Fruit fly (Drosophila melanogaster): ENCODE results near the gene Cdk12.

Cdk12 gene

DNA sequence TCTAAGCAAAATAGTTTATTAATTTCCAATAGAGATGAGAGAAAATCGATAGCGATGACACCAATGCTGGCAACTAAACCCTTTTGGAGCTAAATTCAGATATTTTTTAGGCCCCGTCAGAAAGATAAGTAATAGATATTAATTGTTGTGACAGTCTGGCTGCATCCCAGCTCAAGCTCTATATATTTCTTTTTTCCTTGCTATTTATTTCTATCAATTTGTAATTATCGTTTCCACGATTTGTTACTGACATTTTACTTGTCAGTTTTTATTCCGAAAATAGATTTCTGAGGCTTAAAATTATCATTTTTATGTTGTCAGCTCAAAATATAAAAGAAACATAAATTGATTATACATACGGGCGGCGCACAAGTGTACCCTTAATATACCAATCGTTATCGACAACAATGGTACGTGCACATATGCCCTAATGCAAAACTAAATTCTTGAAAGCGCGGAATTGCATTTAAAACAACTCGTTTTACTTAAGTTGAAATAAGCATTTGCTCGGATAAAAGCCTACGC is 52.8 kb downstream of the Cdk12 start, which contains the start of the genes CRIF and SMC5 (continued):
- no peak for TF ChIP-seq CG2678 (tag; optimal IDR thresholded peaks at IDR 0.05)
- TF ChIP-seq CG1529 (GFP tag; optimal IDR thresholded peaks at IDR 0.05): no peak
- TF ChIP-seq CG1792 (GFP tag; optimal IDR thresholded peaks at IDR 0.05): no peak
- TF ChIP-seq fu2 (GFP tag; optimal IDR thresholded peaks at IDR 0.05): peak; percentile 17
- TF ChIP-seq CG18764 (GFP tag; optimal IDR thresholded peaks at IDR 0.05): peak; percentile 99
- TF ChIP-seq Blimp-1 (GFP tag; optimal IDR thresholded peaks at IDR 0.05): no peak
- peak; percentile 67 for TF ChIP-seq az2 (GFP tag; optimal IDR thresholded peaks at IDR 0.05)
- 0 out of 4 replicates have a peak, but pooled peaks have one; percentile 51 for TF ChIP-seq Dll (GFP tag; IDR thresholded peaks at IDR 0.05; ENCODE audit: partially characterized antibody)
- TF ChIP-seq fd3F (GFP tag; optimal IDR thresholded peaks at IDR 0.05): peak; percentile 54
- TF ChIP-seq tgo (GFP tag; IDR thresholded peaks at IDR 0.05): peak; percentile 59; the same call in 2 of the 3 replicates
- 0 out of 3 replicates have a peak, but pooled peaks have one; percentile 30 for TF ChIP-seq CG16813 (GFP tag; IDR thresholded peaks at IDR 0.05; ENCODE audit: partially characterized antibody)
- no peak; the same call in 1 of the 2 replicates for TF ChIP-seq CG31441 (GFP tag; IDR thresholded peaks at IDR 0.05)
- TF ChIP-seq lbe (GFP tag; optimal IDR thresholded peaks at IDR 0.05): no peak
- TF ChIP-seq CG12155 (GFP tag; optimal IDR thresholded peaks at IDR 0.05): peak; percentile 70
- TF ChIP-seq sug (tag; optimal IDR thresholded peaks at IDR 0.05): peak; percentile 76
- no peak for TF ChIP-seq CG13123 (GFP tag; optimal IDR thresholded peaks at IDR 0.05)
- TF ChIP-seq CG3407 (GFP tag; optimal IDR thresholded peaks at IDR 0.05): no peak
- peak; percentile 80 for TF ChIP-seq CG12391 (tag; optimal IDR thresholded peaks at IDR 0.05)
- peak; percentile 86 for TF ChIP-seq CG17361 (GFP tag; IDR thresholded peaks at IDR 0.05)
- 0 out of 2 replicates have a peak, but pooled peaks have one; percentile 23 for TF ChIP-seq NFAT (GFP tag; IDR thresholded peaks at IDR 0.05)
- peak; percentile 57 for TF ChIP-seq Dp (GFP tag; optimal IDR thresholded peaks at IDR 0.05)
- TF ChIP-seq CG16863 (GFP tag; optimal IDR thresholded peaks at IDR 0.05): peak; percentile 32
- peak in 1 of 2 experiments; percentile 54 for TF ChIP-seq bsh (GFP tag; optimal IDR thresholded peaks at IDR 0.05)
- peak; percentile 62 for TF ChIP-seq shn (GFP tag; optimal IDR thresholded peaks at IDR 0.05)
- TF ChIP-seq Dbx (GFP tag; IDR thresholded peaks at IDR 0.05): 0 out of 3 replicates have a peak, but pooled peaks have one; percentile 45
- TF ChIP-seq TFAM (GFP tag; optimal IDR thresholded peaks at IDR 0.05): no peak
- TF ChIP-seq danr (GFP tag; IDR thresholded peaks at IDR 0.05): no peak
- TF ChIP-seq Neu2 (GFP tag; optimal IDR thresholded peaks at IDR 0.05; ENCODE audit: borderline replicate concordance): peak; percentile 14
- TF ChIP-seq D19B (GFP tag; optimal IDR thresholded peaks at IDR 0.05): peak; percentile 31
- TF ChIP-seq CG9727 (GFP tag; optimal IDR thresholded peaks at IDR 0.05): no peak
- peak; percentile 94 for TF ChIP-seq wek (GFP tag; optimal IDR thresholded peaks at IDR 0.05)
- no peak; the same call in none of the 2 replicates for TF ChIP-seq onecut (GFP tag; IDR thresholded peaks at IDR 0.05)
- no peak for TF ChIP-seq CG7556 (GFP tag; optimal IDR thresholded peaks at IDR 0.05)
- peak; percentile 94 for TF ChIP-seq CG17802 (tag; optimal IDR thresholded peaks at IDR 0.05)
- TF ChIP-seq CG6272 (GFP tag; IDR thresholded peaks at IDR 0.05): no peak; the same call in 1 of the 2 replicates
- peak; percentile 76 to 77 for TF ChIP-seq dpn (GFP tag; optimal IDR thresholded peaks at IDR 0.05)
- no peak for TF ChIP-seq Hmr (GFP tag; optimal IDR thresholded peaks at IDR 0.05)
- TF ChIP-seq en (GFP tag; optimal IDR thresholded peaks at IDR 0.05): peak; percentile 0
- peak; percentile 60 for TF ChIP-seq CG18619 (GFP tag; optimal IDR thresholded peaks at IDR 0.05)
- peak; percentile 52; the same call in 1 of the 2 replicates for TF ChIP-seq CG14014 (GFP tag; IDR thresholded peaks at IDR 0.05)
- peak; percentile 56 for TF ChIP-seq gro (GFP tag; optimal IDR thresholded peaks at IDR 0.05)
- TF ChIP-seq CG13775 (GFP tag; optimal IDR thresholded peaks at IDR 0.05): peak; percentile 85
- peak; percentile 46 for TF ChIP-seq CG17186 (GFP tag; optimal IDR thresholded peaks at IDR 0.05)
- peak; percentile 51 for TF ChIP-seq fd96Cb (tag; optimal IDR thresholded peaks at IDR 0.05)
- TF ChIP-seq lmd (GFP tag; IDR thresholded peaks at IDR 0.05): no peak; the same call in 1 of the 2 replicates
- peak; percentile 53 for TF ChIP-seq kay (GFP tag; optimal IDR thresholded peaks at IDR 0.05)
- TF ChIP-seq eyg (GFP tag; optimal IDR thresholded peaks at IDR 0.05): peak; percentile 24
- no peak for TF ChIP-seq CG10274 (GFP tag; optimal IDR thresholded peaks at IDR 0.05)
- no peak for TF ChIP-seq fd64A (GFP tag; optimal IDR thresholded peaks at IDR 0.05)

All from whole organism, embryonic.